Worm (Caenorhabditis elegans) whole organism, midembryonic: ENCODE results near the gene T19B10.2.

ENCODE experiments used
- cog-1 ChIP-seq: sonication (generic microtip); optimal IDR thresholded peaks from 2 replicates; lab custom pipeline; 2016; ENCODE audit warnings: missing genetic modification characterization, missing compliant biosample characterization
- flt-1 ChIP-seq: fragments of 200-800 bp; sonication (Bioruptor generic); IDR thresholded peaks from 2 replicates; pipeline ENCODE4 v1.3.6; 2022; ENCODE audit warnings: missing genetic modification characterization, missing compliant biosample characterization
- klf-2 ChIP-seq: fragments of 200-800 bp; sonication (Bioruptor generic); conservative IDR thresholded peaks from 2 replicates; pipeline ENCODE4 v1.3.6; 2022; ENCODE audit warnings: missing genetic modification reagents, missing genetic modification characterization, missing compliant biosample characterization
- med-1 ChIP-seq: sonication (generic microtip); optimal IDR thresholded peaks from 2 replicates; lab custom pipeline; 2017; ENCODE audit warnings: missing genetic modification characterization, mild to moderate bottlenecking, missing compliant biosample characterization, antibody characterized with exemption, missing genetic modification reagents; ENCODE audit not compliant: insufficient read depth
- tab-1 ChIP-seq: fragments of 200-800 bp; sonication (Bioruptor generic); IDR thresholded peaks from 2 replicates; pipeline ENCODE4 v1.3.6; 2022; ENCODE audit warnings: missing genetic modification characterization, missing compliant biosample characterization
- ztf-23 ChIP-seq: fragments of 200-800 bp; sonication (Bioruptor generic); IDR thresholded peaks from 2 replicates; pipeline ENCODE4 v1.3.6; 2022; ENCODE audit warnings: missing genetic modification reagents, missing genetic modification characterization, missing compliant biosample characterization
- ztf-29 ChIP-seq: fragments of 200-800 bp; sonication (Bioruptor generic); IDR thresholded peaks from 2 replicates; pipeline ENCODE4 v1.3.6; 2022; ENCODE audit warnings: missing genetic modification reagents, missing genetic modification characterization, missing compliant biosample characterization

- TF ChIP-seq ztf-29 (GFP tag; lab: Robert Waterston, UW) (no peak), ztf-23 (no peak), cog-1 (tag; lab: Kevin White, UChicago) (no peak), tab-1 (GFP tag; lab: Robert Waterston, UW) (no peak), klf-2 (GFP tag; lab: Robert Waterston, UW) (no peak), flt-1 (GFP tag; lab: Robert Waterston, UW) (no peak), med-1 (GFP tag; lab: Kevin White, UChicago) (no peak)
Measured at ce11 chrV:11216137-11216536, 5.0 kb upstream of the T19B10.2 start.
